Worm (Caenorhabditis elegans) whole organism, L2 larva: ENCODE results near the gene lam-1.

ENCODE experiments used
- C34F6.9 ChIP-seq: fragments of 150-350 bp; optimal IDR thresholded peaks from 2 replicates; lab custom pipeline; 2014; ENCODE audit warnings: missing biosample characterization, missing genetic modification characterization
- F13H6.1 ChIP-seq: sonication (generic microtip); optimal IDR thresholded peaks from 2 replicates; lab custom pipeline; 2016; ENCODE audit warnings: missing genetic modification characterization, missing compliant biosample characterization
- Y55F3AM.14 ChIP-seq: fragments of 200-800 bp; sonication (Bioruptor generic); optimal IDR thresholded peaks from 2 replicates; lab custom pipeline; 2018; ENCODE audit warnings: mild to moderate bottlenecking, missing genetic modification characterization, missing compliant biosample characterization
- ZK546.5 ChIP-seq: sonication (generic microtip); optimal IDR thresholded peaks from 2 replicates; lab custom pipeline; 2017; ENCODE audit warnings: missing biosample characterization, missing genetic modification characterization
- aly-2 ChIP-seq: fragments of 150-350 bp; optimal IDR thresholded peaks from 2 replicates; lab custom pipeline; 2014; ENCODE audit warnings: missing biosample characterization, missing genetic modification characterization
- blmp-1 ChIP-seq: sonication (generic microtip); optimal IDR thresholded peaks from 2 replicates; lab custom pipeline; 2017; ENCODE audit warnings: missing genetic modification characterization, mild to moderate bottlenecking, missing compliant biosample characterization, antibody characterized with exemption, moderate library complexity; ENCODE audit not compliant: insufficient read depth
- ceh-16 ChIP-seq: fragments of 150-350 bp; optimal IDR thresholded peaks from 2 replicates; lab custom pipeline; 2014; ENCODE audit warnings: missing biosample characterization, missing genetic modification characterization
- crh-2 ChIP-seq: sonication (generic microtip); optimal IDR thresholded peaks from 2 replicates; lab custom pipeline; 2017; ENCODE audit warnings: missing biosample characterization, missing genetic modification characterization
- egl-27 ChIP-seq: sonication (generic microtip); optimal IDR thresholded peaks from 3 replicates; lab custom pipeline; 2017; ENCODE audit warnings: missing biosample characterization, missing genetic modification reagents, missing genetic modification characterization
- elt-3 ChIP-seq: sonication (generic microtip); optimal IDR thresholded peaks from 2 replicates; lab custom pipeline; 2017; ENCODE audit warnings: missing biosample characterization, missing genetic modification characterization
- fos-1 ChIP-seq: fragments of 150-350 bp; optimal IDR thresholded peaks from 2 replicates; lab custom pipeline; 2014; ENCODE audit warnings: missing biosample characterization, missing genetic modification characterization
- lin-11 ChIP-seq: fragments of 150-350 bp; sonication (generic microtip); optimal IDR thresholded peaks from 2 replicates; lab custom pipeline; 2014; ENCODE audit warnings: missing biosample characterization, missing genetic modification characterization, inconsistent platforms, mixed read lengths
- lin-39 ChIP-seq: fragments of 150-350 bp; optimal IDR thresholded peaks from 2 replicates; lab custom pipeline; 2014; ENCODE audit warnings: missing biosample characterization, missing genetic modification reagents, missing genetic modification characterization
- lsy-2 ChIP-seq, 2 experiments: fragments of 150-350 bp in 1 of 2; sonication (generic microtip) in 1 of 2; optimal IDR thresholded peaks; 2 replicates each; lab custom pipeline; 2014 to 2017; ENCODE audit warnings: missing biosample characterization in 2 of 2, missing genetic modification characterization in 2 of 2
- mab-5 ChIP-seq: fragments of 150-350 bp; optimal IDR thresholded peaks from 2 replicates; lab custom pipeline; 2014; ENCODE audit warnings: missing biosample characterization, missing genetic modification characterization
- mbf-1 ChIP-seq: sonication (generic microtip); optimal IDR thresholded peaks from 2 replicates; lab custom pipeline; 2017; ENCODE audit warnings: missing biosample characterization, missing genetic modification characterization
- mdl-1 ChIP-seq, 2 experiments: fragments of 150-350 bp in 1 of 2; sonication (generic microtip) in 1 of 2; optimal IDR thresholded peaks; 2 replicates each; lab custom pipeline; 2017; ENCODE audit warnings: missing biosample characterization in 2 of 2, missing genetic modification characterization in 2 of 2
- nhr-10 ChIP-seq: sonication (generic microtip); optimal IDR thresholded peaks from 2 replicates; lab custom pipeline; 2017; ENCODE audit warnings: missing biosample characterization, missing genetic modification characterization
- nhr-11 ChIP-seq: fragments of 150-350 bp; optimal IDR thresholded peaks from 2 replicates; lab custom pipeline; 2014; ENCODE audit warnings: missing biosample characterization, missing genetic modification characterization
- nhr-129 ChIP-seq: fragments of 150-350 bp; optimal IDR thresholded peaks from 2 replicates; lab custom pipeline; 2014; ENCODE audit warnings: missing biosample characterization, missing genetic modification characterization
- nhr-21 ChIP-seq: fragments of 150-350 bp; optimal IDR thresholded peaks from 2 replicates; lab custom pipeline; 2014; ENCODE audit warnings: missing biosample characterization, missing genetic modification characterization
- nhr-23 ChIP-seq: fragments of 150-350 bp; optimal IDR thresholded peaks from 2 replicates; lab custom pipeline; 2014; ENCODE audit warnings: missing biosample characterization, missing genetic modification reagents, missing genetic modification characterization
- nhr-237 ChIP-seq: fragments of 150-350 bp; optimal IDR thresholded peaks from 2 replicates; lab custom pipeline; 2014; ENCODE audit warnings: missing biosample characterization, missing genetic modification characterization
- nhr-6 ChIP-seq: fragments of 150-350 bp; optimal IDR thresholded peaks from 2 replicates; lab custom pipeline; 2014; ENCODE audit warnings: missing biosample characterization, missing genetic modification characterization
- nhr-77 ChIP-seq: fragments of 150-350 bp; optimal IDR thresholded peaks from 2 replicates; lab custom pipeline; 2014; ENCODE audit warnings: missing biosample characterization, missing genetic modification characterization
- sem-4 ChIP-seq: fragments of 150-350 bp; optimal IDR thresholded peaks from 2 replicates; lab custom pipeline; 2014; ENCODE audit warnings: missing biosample characterization, missing genetic modification reagents, missing genetic modification characterization
- skn-1 ChIP-seq: sonication (generic microtip); optimal IDR thresholded peaks from 2 replicates; lab custom pipeline; 2017; ENCODE audit warnings: missing biosample characterization, missing genetic modification characterization
- sma-3 ChIP-seq: sonication (generic microtip); optimal IDR thresholded peaks from 2 replicates; lab custom pipeline; 2016; ENCODE audit warnings: missing genetic modification reagents, missing genetic modification characterization, missing compliant biosample characterization
- sma-9 ChIP-seq, 2 experiments: fragments of 150-350 bp in 1 of 2; sonication (generic microtip) in 1 of 2; optimal IDR thresholded peaks; 2 replicates each; lab custom pipeline; 2014 to 2016; ENCODE audit warnings: missing genetic modification characterization in 2 of 2, mild to moderate bottlenecking in 1 of 2, missing biosample characterization in 1 of 2, missing compliant biosample characterization in 1 of 2, missing genetic modification reagents in 1 of 2, moderate library complexity in 1 of 2
- snpc-4 ChIP-seq: fragments of 150-350 bp; optimal IDR thresholded peaks from 2 replicates; lab custom pipeline; 2014; ENCODE audit warnings: missing biosample characterization, missing genetic modification characterization
- unc-55 ChIP-seq: fragments of 150-350 bp; sonication (generic microtip); optimal IDR thresholded peaks from 3 replicates; lab custom pipeline; 2014; ENCODE audit warnings: missing biosample characterization, missing genetic modification reagents, missing genetic modification characterization
- unc-62 ChIP-seq: fragments of 150-350 bp; optimal IDR thresholded peaks from 2 replicates; lab custom pipeline; 2014; ENCODE audit warnings: missing biosample characterization, missing genetic modification reagents, missing genetic modification characterization
- zag-1 ChIP-seq: fragments of 150-350 bp; optimal IDR thresholded peaks from 2 replicates; lab custom pipeline; 2014; ENCODE audit warnings: missing biosample characterization, missing genetic modification characterization
- ztf-1 ChIP-seq: fragments of 200-800 bp; sonication (Bioruptor generic); conservative IDR thresholded peaks from 2 replicates; pipeline ENCODE4 v1.3.6; 2022; ENCODE audit warnings: missing genetic modification characterization, missing compliant biosample characterization
- ztf-4 ChIP-seq: fragments of 150-350 bp; optimal IDR thresholded peaks from 2 replicates; lab custom pipeline; 2014; ENCODE audit warnings: missing biosample characterization, missing genetic modification characterization

lam-1 gene

DNA sequence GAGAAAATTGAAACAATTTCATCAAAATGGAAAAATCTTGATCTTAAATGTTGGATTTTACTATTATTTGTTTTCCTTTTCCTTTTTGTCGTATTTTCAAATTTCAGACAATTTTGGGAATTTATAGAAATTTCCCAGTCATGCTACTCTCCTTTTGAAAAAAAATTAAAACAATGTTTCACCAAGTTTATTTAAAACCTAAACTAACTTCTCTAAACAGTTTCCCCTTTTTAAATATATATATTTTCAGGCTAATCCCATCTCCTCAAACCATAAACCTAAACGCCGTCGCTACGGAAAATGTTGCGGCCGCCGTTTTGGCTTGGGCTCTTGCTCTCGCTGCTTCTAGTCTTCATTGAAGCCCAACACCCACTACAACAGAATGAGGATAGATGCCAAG, at the start of gene lam-1:
TSS of gene lam-1 (plus strand) at position 301 of the 400 bp plus-strand sequence.
- TF ChIP-seq C34F6.9 (tag; lab: Kevin White, UChicago) (no peak), Y55F3AM.14 (GFP tag; lab: Kevin White, UChicago) (no peak), elt-3 (tag; lab: Kevin White, UChicago) (no peak), skn-1 (no peak), ztf-4 (tag; lab: Kevin White, UChicago) (no peak), nhr-21 (tag; lab: Kevin White, UChicago) (no peak), nhr-237 (tag; lab: Kevin White, UChicago) (no peak), fos-1 (tag; lab: Kevin White, UChicago) (no peak), lin-39 (tag; lab: Kevin White, UChicago) (no peak), sma-9 (GFP tag; optimal IDR thresholded peaks at IDR 0.05; lab: Kevin White, UChicago) (no peak), sma-9 (tag; optimal IDR thresholded peaks at IDR 0.05; lab: Kevin White, UChicago) (no peak), nhr-23 (no peak), zag-1 (tag; lab: Kevin White, UChicago) (no peak), mbf-1 (tag; lab: Kevin White, UChicago) (no peak), F13H6.1 (no peak), nhr-6 (tag; lab: Kevin White, UChicago) (no peak), sem-4 (tag; lab: Kevin White, UChicago) (no peak), lin-11 (no peak)

DNA sequence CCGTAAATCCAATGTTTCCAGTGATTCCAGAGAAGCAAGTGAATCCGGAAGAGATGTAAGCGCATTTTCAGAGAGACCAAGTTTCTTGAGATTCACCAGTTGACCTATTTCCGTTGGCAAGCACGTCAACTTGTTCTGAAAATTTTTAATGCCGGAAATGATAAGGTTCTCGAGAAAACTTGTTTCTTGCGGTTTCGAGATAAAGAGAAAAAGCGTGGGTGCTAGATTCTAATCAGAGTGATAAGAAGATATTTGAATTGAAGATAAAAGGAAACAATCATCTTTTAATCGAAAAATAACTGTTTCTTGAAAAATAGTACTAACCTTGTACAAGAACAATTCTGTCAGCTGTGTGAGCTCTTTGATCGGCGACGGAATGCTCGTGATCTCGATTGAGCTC, 41.4 kb upstream of the lam-1 start:
- TF ChIP-seq fos-1 (tag; lab: Kevin White, UChicago) (peak; percentile 45), nhr-6 (tag; lab: Kevin White, UChicago) (no peak)
- TF ChIP-seq, all 48 proteins: peak for 1

DNA sequence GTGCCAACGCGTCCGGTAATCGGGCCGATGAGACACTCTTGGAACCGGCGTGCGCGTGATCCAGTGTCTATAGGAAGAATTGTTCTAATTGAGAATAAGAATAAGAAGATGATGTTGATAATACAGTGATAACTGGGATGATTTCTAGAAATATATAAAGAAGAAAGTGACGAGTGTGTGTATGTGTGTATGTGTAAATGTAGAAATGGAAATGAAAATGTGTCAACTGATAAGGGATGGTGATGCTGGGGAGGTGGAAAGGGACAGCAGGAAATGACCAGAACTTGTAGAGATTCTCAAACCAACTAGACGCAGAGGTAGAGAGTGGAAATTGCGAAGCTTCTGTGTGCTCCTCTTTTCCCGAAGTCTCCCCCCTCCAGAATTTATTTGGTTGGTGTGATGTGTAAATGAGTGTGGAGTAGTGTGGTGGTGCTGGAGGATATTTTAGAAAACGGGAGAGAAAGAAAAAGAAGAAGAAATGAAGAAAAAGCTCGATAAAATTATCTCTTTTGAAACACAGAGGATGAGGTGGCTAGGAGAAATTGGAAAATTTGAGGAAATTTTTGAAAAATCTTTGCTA, 39.3 kb upstream of the lam-1 start:
- no peak for TF ChIP-seq nhr-11 (tag; lab: Kevin White, UChicago)
- no peak for TF ChIP-seq mdl-1 (tag; optimal IDR thresholded peaks at IDR 0.05; lab: Kevin White, UChicago)
- peak in 1 of 2 experiments; percentile 44 for TF ChIP-seq lsy-2 (tag; optimal IDR thresholded peaks at IDR 0.05; lab: Kevin White, UChicago)
- TF ChIP-seq sma-3 (GFP tag; lab: Kevin White, UChicago), result peak; percentile 27
- no peak for TF ChIP-seq ceh-16 (tag; lab: Kevin White, UChicago)
- no peak for TF ChIP-seq unc-62
- peak; percentile 7 for TF ChIP-seq zag-1 (tag; lab: Kevin White, UChicago)
- peak; percentile 79 for TF ChIP-seq blmp-1 (tag; lab: Kevin White, UChicago)
- peak; percentile 24 for TF ChIP-seq nhr-129 (tag; lab: Kevin White, UChicago)
- TF ChIP-seq C34F6.9 (tag; lab: Kevin White, UChicago), result peak; percentile 41
- TF ChIP-seq unc-55 (GFP tag; lab: Kevin White, UChicago), result peak; percentile 49
- TF ChIP-seq fos-1 (tag; lab: Kevin White, UChicago), result peak; percentile 91
- peak; percentile 41 for TF ChIP-seq F13H6.1
- TF ChIP-seq crh-2 (tag; lab: Kevin White, UChicago), result peak; percentile 33
- TF ChIP-seq ztf-4 (tag; lab: Kevin White, UChicago), result no peak
- peak; percentile 26 for TF ChIP-seq sma-9 (GFP tag; optimal IDR thresholded peaks at IDR 0.05; lab: Kevin White, UChicago)
- no peak for TF ChIP-seq sma-9 (tag; optimal IDR thresholded peaks at IDR 0.05; lab: Kevin White, UChicago)
- peak; percentile 43 for TF ChIP-seq nhr-21 (tag; lab: Kevin White, UChicago)
- TF ChIP-seq, all 48 proteins: peak for 12

DNA sequence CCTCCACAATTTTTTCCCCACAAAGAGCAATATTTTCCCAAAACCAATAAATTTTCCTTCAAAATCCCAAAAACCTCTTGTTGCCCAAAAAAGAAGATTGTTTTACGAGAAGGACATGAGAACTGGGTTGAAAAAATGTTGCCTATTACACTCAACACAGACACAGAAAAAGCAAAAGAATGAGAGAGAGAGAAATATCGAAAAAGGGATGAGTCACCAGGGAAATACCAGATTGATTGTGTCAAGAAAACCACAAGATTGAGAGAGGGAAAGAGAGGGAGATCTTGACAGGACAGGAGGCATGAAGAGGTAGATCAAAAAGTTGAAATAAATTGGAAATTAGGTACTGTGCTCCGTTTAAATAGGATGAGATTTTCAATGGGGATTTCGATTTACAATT, 38.3 kb upstream of the lam-1 start:
- TF ChIP-seq C34F6.9 (tag; lab: Kevin White, UChicago), result peak; percentile 24
- TF ChIP-seq mab-5 (tag; lab: Kevin White, UChicago), result peak; percentile 34
- no peak for TF ChIP-seq aly-2
- no peak for TF ChIP-seq skn-1
- TF ChIP-seq ZK546.5 (tag; lab: Kevin White, UChicago), result no peak
- TF ChIP-seq mdl-1 (tag; optimal IDR thresholded peaks at IDR 0.05; lab: Kevin White, UChicago), result no peak
- TF ChIP-seq Y55F3AM.14 (GFP tag; lab: Kevin White, UChicago), result no peak
- peak; percentile 90 for TF ChIP-seq fos-1 (tag; lab: Kevin White, UChicago)
- no peak for TF ChIP-seq zag-1 (tag; lab: Kevin White, UChicago)
- peak; percentile 9 for TF ChIP-seq nhr-129 (tag; lab: Kevin White, UChicago)
- TF ChIP-seq egl-27, result no peak
- TF ChIP-seq nhr-21 (tag; lab: Kevin White, UChicago), result no peak
- TF ChIP-seq mbf-1 (tag; lab: Kevin White, UChicago), result no peak
- TF ChIP-seq unc-62, result no peak
- TF ChIP-seq blmp-1 (tag; lab: Kevin White, UChicago), result no peak
- TF ChIP-seq nhr-10 (tag; lab: Kevin White, UChicago), result no peak
- no peak for TF ChIP-seq unc-55 (GFP tag; lab: Kevin White, UChicago)
- no peak for TF ChIP-seq nhr-77
- no peak for TF ChIP-seq ztf-1 (GFP tag; lab: Robert Waterston, UW)
- TF ChIP-seq snpc-4 (tag; lab: Kevin White, UChicago), result no peak
- TF ChIP-seq sem-4 (tag; lab: Kevin White, UChicago), result no peak
- TF ChIP-seq nhr-11 (tag; lab: Kevin White, UChicago), result no peak
- peak in 1 of 2 experiments; percentile 12 for TF ChIP-seq lsy-2 (tag; optimal IDR thresholded peaks at IDR 0.05; lab: Kevin White, UChicago)
- TF ChIP-seq sma-3 (GFP tag; lab: Kevin White, UChicago), result no peak
